Fruit fly (Drosophila melanogaster): ENCODE measurements around the gene repo.

The repo gene

DNA sequence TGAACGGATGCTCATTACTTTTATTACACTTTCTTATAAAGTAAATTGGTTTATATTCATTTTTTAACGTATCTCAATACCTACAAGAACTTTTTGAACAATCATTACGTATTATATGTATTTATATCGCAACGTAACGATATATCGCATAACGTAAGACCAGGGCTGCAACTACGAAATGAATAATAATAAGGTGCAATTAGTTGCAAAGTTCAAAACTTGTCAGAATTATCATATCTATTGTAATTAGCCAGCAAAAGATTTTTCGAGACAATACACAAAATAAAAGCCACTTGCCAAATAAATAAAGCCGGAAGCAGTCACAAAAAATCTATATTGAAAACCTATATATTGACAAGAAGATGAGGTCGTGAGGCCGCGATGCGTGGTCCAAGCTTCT lies 20.7 kb upstream of the repo start (continued):
- no peak for TF ChIP-seq CG10321 (GFP tag; IDR thresholded peaks at IDR 0.05)
- peak; percentile 29 for TF ChIP-seq crc (GFP tag; optimal IDR thresholded peaks at IDR 0.05)
- TF ChIP-seq ind (GFP tag; optimal IDR thresholded peaks at IDR 0.05), result peak; percentile 53
- TF ChIP-seq stc (GFP tag; IDR thresholded peaks at IDR 0.05), result no peak
- peak; percentile 13 for TF ChIP-seq NfI (GFP tag; optimal IDR thresholded peaks at IDR 0.05)
- no peak for TF ChIP-seq CG5180 (GFP tag; optimal IDR thresholded peaks at IDR 0.05)
- no peak for TF ChIP-seq dmrt99B (tag; optimal IDR thresholded peaks at IDR 0.05)
- no peak for TF ChIP-seq CG7745 (tag; optimal IDR thresholded peaks at IDR 0.05)
- peak; percentile 88 for TF ChIP-seq zen2 (GFP tag; IDR thresholded peaks at IDR 0.05; ENCODE audit: partially characterized antibody)
- TF ChIP-seq pnt (GFP tag; optimal IDR thresholded peaks at IDR 0.05), result no peak
- TF ChIP-seq CG7839 (tag; optimal IDR thresholded peaks at IDR 0.05), result peak; percentile 40
- peak; percentile 55 for TF ChIP-seq pzg (GFP tag; optimal IDR thresholded peaks at IDR 0.05)
- TF ChIP-seq CG4424 (GFP tag; optimal IDR thresholded peaks at IDR 0.05), result peak; percentile 37
- TF ChIP-seq CG16813 (GFP tag; IDR thresholded peaks at IDR 0.05; ENCODE audit: partially characterized antibody), result peak; percentile 65
- TF ChIP-seq yki (optimal IDR thresholded peaks at IDR 0.05), result no peak
- peak; percentile 47 for TF ChIP-seq CG2129 (GFP tag; IDR thresholded peaks at IDR 0.05; ENCODE audit: partially characterized antibody)
- no peak for TF ChIP-seq gem (tag; optimal IDR thresholded peaks at IDR 0.05)
- TF ChIP-seq Asciz (GFP tag; optimal IDR thresholded peaks at IDR 0.05), result no peak
- TF ChIP-seq aop (GFP tag; IDR thresholded peaks at IDR 0.05), result no peak
- peak; percentile 87 for TF ChIP-seq CG7928 (GFP tag; optimal IDR thresholded peaks at IDR 0.05)
- TF ChIP-seq CG2120 (GFP tag; optimal IDR thresholded peaks at IDR 0.05), result peak; percentile 75
- peak; percentile 47; the same call in 1 of the 2 replicates for TF ChIP-seq Ada2b (GFP tag; IDR thresholded peaks at IDR 0.05)
- TF ChIP-seq nerfin-2 (GFP tag; IDR thresholded peaks at IDR 0.05; ENCODE audit: partially characterized antibody), result no peak
- TF ChIP-seq Sry-δ (GFP tag; optimal IDR thresholded peaks at IDR 0.05), result peak; percentile 74
- TF ChIP-seq exex (tag; optimal IDR thresholded peaks at IDR 0.05), result no peak
- no peak; the same call in 2 of the 3 replicates for TF ChIP-seq Aef1 (GFP tag; IDR thresholded peaks at IDR 0.05)
- TF ChIP-seq eve (GFP tag; optimal IDR thresholded peaks at IDR 0.05), result no peak
- TF ChIP-seq Atf3 (GFP tag; optimal IDR thresholded peaks at IDR 0.05), result no peak
- TF ChIP-seq CG6791 (GFP tag; IDR thresholded peaks at IDR 0.05; ENCODE audit: partially characterized antibody), result peak; percentile 67
- peak; percentile 100 for TF ChIP-seq CG9437 (GFP tag; optimal IDR thresholded peaks at IDR 0.05)
- peak; percentile 91 for TF ChIP-seq CG13287 (GFP tag; IDR thresholded peaks at IDR 0.05; ENCODE audit: partially characterized antibody)
- no peak for TF ChIP-seq NK7.1 (GFP tag; optimal IDR thresholded peaks at IDR 0.05)
- no peak for TF ChIP-seq lola (GFP tag; optimal IDR thresholded peaks at IDR 0.05)
- no peak for TF ChIP-seq CG7372 (GFP tag; IDR thresholded peaks at IDR 0.05)
- no peak for TF ChIP-seq gro (GFP tag; optimal IDR thresholded peaks at IDR 0.05)
- TF ChIP-seq lilli (GFP tag; optimal IDR thresholded peaks at IDR 0.05), result peak; percentile 68
- no peak for TF ChIP-seq nau (GFP tag; optimal IDR thresholded peaks at IDR 0.05)
- TF ChIP-seq maf-S (GFP tag; optimal IDR thresholded peaks at IDR 0.05), result no peak
- TF ChIP-seq Hr78 (GFP tag; optimal IDR thresholded peaks at IDR 0.05), result no peak
- TF ChIP-seq CG32767 (GFP tag; IDR thresholded peaks at IDR 0.05), result peak; percentile 33; the same call in 1 of the 2 replicates
- TF ChIP-seq mam (GFP tag; optimal IDR thresholded peaks at IDR 0.05), result peak; percentile 52
- no peak for TF ChIP-seq B-H1 (GFP tag; IDR thresholded peaks at IDR 0.05)
- TF ChIP-seq CG17568 (GFP tag; optimal IDR thresholded peaks at IDR 0.05), result no peak
- no peak for TF ChIP-seq YL-1 (GFP tag; optimal IDR thresholded peaks at IDR 0.05)
- no peak for TF ChIP-seq Nf-YB (GFP tag; optimal IDR thresholded peaks at IDR 0.05)
- no peak for TF ChIP-seq CG18011 (GFP tag; optimal IDR thresholded peaks at IDR 0.05)
- TF ChIP-seq CG18764 (GFP tag; optimal IDR thresholded peaks at IDR 0.05), result peak; percentile 1
- no peak for TF ChIP-seq pho (GFP tag; optimal IDR thresholded peaks at IDR 0.05)
- no peak for TF ChIP-seq Adf1 (GFP tag; IDR thresholded peaks at IDR 0.05)
- TF ChIP-seq CG1792 (GFP tag; optimal IDR thresholded peaks at IDR 0.05), result peak; percentile 2
